Worm (Caenorhabditis elegans): ENCODE measurements around the gene dec-7.

DNA sequence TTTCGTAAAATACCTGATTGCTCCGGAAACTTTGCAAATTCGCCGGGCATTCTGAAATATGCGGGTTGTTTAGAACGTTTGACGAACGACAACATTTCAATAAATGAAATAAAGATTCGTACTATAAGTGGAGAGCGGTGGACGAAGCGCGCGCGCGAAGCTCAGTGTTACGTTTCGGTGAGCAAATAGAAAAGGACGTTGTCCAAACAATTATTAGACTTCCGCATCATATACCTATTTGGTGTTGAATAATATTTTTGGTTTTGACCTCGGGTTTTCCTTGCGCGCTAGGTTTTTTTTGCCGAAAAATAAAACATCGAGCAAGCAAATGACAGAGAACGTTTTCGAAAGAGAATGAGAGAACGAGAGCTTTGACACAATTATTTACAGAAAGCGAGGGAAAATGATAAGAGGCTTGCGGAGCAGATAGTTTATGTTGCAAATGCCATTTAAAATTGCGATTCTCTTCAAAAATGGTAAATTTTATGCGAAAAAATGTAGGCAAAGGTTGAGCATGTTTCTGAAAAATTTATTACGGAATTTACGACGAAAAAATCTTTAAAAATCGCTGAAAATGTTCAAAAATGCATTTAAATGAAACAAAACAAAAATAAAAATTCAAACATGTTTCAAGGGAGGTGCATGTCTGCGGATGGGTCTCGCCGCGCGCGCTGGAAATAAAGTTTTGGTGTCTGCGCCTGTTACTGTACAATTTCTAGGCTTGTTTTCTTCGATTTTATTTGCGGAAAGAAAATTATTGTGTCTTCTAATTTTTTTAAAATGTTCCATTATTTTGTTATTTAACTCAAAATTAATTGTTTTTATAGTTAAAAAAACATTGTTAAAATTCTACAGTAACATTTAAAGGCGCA is 21.4 kb upstream of the dec-7 start, which contains the start of the genes cyld-1 and F40F12.9:
- no peak for TF ChIP-seq tab-1 (GFP tag; IDR thresholded peaks at IDR 0.05)
- TF ChIP-seq ztf-23 (GFP tag; IDR thresholded peaks at IDR 0.05) = no peak
- TF ChIP-seq cog-1 (tag; optimal IDR thresholded peaks at IDR 0.05) = no peak
- no peak for TF ChIP-seq med-1 (GFP tag; optimal IDR thresholded peaks at IDR 0.05; ENCODE audit: insufficient read depth)
- no peak for TF ChIP-seq T22C8.4 (GFP tag; IDR thresholded peaks at IDR 0.05)
- no peak for TF ChIP-seq ztf-29 (GFP tag; IDR thresholded peaks at IDR 0.05)
- TF ChIP-seq klf-2 (GFP tag; conservative IDR thresholded peaks at IDR 0.05) = no peak
- TF ChIP-seq flt-1 (GFP tag; IDR thresholded peaks at IDR 0.05) = no peak
- TF ChIP-seq ref-1 (GFP tag; conservative IDR thresholded peaks at IDR 0.05) = no peak

Data from whole organism, midembryonic.